Worm (Caenorhabditis elegans) whole organism, L4 larva: Measurements from ENCODE around the gene ccpp-6.

Source experiments
- F49E8.2 ChIP-seq: sonication (generic microtip); optimal IDR thresholded peaks from 2 replicates; lab custom pipeline; 2016; ENCODE audit warnings: missing compliant biosample characterization, mild to moderate bottlenecking, missing genetic modification characterization, borderline replicate concordance
- T26A8.4 ChIP-seq: fragments of 200-800 bp; sonication (Bioruptor generic); IDR thresholded peaks from 2 replicates; pipeline ENCODE4 v1.3.6; 2022; ENCODE audit warnings: missing genetic modification characterization, missing compliant biosample characterization
- Y105C5A.15 ChIP-seq: fragments of 200-800 bp; sonication (Bioruptor generic); IDR thresholded peaks from 2 replicates; pipeline ENCODE4 v1.3.6; 2022; ENCODE audit warnings: missing genetic modification characterization, missing compliant biosample characterization
- ZK337.2 ChIP-seq: fragments of 200-800 bp; sonication (Bioruptor generic); IDR thresholded peaks from 2 replicates; pipeline ENCODE4 v1.3.6; 2022; ENCODE audit warnings: missing genetic modification reagents, missing genetic modification characterization, missing compliant biosample characterization
- ZK546.5 ChIP-seq, 2 experiments: sonication (generic microtip); optimal IDR thresholded peaks; 2 replicates each; lab custom pipeline; 2017; ENCODE audit warnings: missing biosample characterization in 2 of 2, missing genetic modification characterization in 2 of 2
- arid-1 ChIP-seq: fragments of 200-800 bp; sonication (Bioruptor generic); conservative IDR thresholded peaks from 2 replicates; pipeline ENCODE4 v1.3.6; 2022; ENCODE audit warnings: missing genetic modification reagents, missing genetic modification characterization, missing compliant biosample characterization
- attf-4 ChIP-seq: sonication (generic microtip); optimal IDR thresholded peaks from 3 replicates; lab custom pipeline; 2017; ENCODE audit warnings: missing biosample characterization, missing genetic modification characterization
- ceh-20 ChIP-seq: fragments of 200-800 bp; sonication (Bioruptor generic); IDR thresholded peaks from 2 replicates; pipeline ENCODE4 v1.3.6; 2022; ENCODE audit warnings: missing genetic modification reagents, missing genetic modification characterization, missing compliant biosample characterization
- ceh-28 ChIP-seq: fragments of 150-350 bp; optimal IDR thresholded peaks from 2 replicates; lab custom pipeline; 2014; ENCODE audit warnings: missing biosample characterization, missing genetic modification reagents, missing genetic modification characterization
- ces-1 ChIP-seq: fragments of 150-350 bp; sonication (generic microtip); optimal IDR thresholded peaks from 4 replicates; lab custom pipeline; 2014; ENCODE audit warnings: missing biosample characterization, missing genetic modification reagents, missing genetic modification characterization
- cey-2 ChIP-seq: sonication (generic microtip); optimal IDR thresholded peaks from 3 replicates; lab custom pipeline; 2017; ENCODE audit warnings: missing genetic modification characterization, mild to moderate bottlenecking, missing compliant biosample characterization, antibody characterized with exemption, borderline replicate concordance; ENCODE audit not compliant: insufficient read depth
- daf-12 ChIP-seq: fragments of 150-350 bp; optimal IDR thresholded peaks from 2 replicates; lab custom pipeline; 2014; ENCODE audit warnings: missing biosample characterization, missing genetic modification reagents, missing genetic modification characterization
- daf-16 ChIP-seq, 3 experiments: sonication (generic microtip); optimal IDR thresholded peaks; 2 replicates each; lab custom pipeline; 2016 to 2017; ENCODE audit warnings: missing genetic modification characterization in 3 of 3, missing genetic modification reagents in 3 of 3, mild to moderate bottlenecking in 2 of 3, missing compliant biosample characterization in 2 of 3, missing biosample characterization in 1 of 3, moderate library complexity in 1 of 3
- daf-19 ChIP-seq: fragments of 200-800 bp; sonication (Bioruptor generic); conservative IDR thresholded peaks from 2 replicates; pipeline ENCODE4 v1.3.6; 2022; ENCODE audit warnings: missing genetic modification characterization, missing compliant biosample characterization
- daf-8 ChIP-seq: fragments of 200-800 bp; sonication (Bioruptor generic); IDR thresholded peaks from 2 replicates; pipeline ENCODE4 v1.3.6; 2022; ENCODE audit warnings: missing genetic modification characterization, missing compliant biosample characterization
- dmd-6 ChIP-seq: fragments of 200-800 bp; sonication (Bioruptor generic); IDR thresholded peaks from 2 replicates; pipeline ENCODE4 v1.3.6; 2022; ENCODE audit warnings: missing genetic modification reagents, missing genetic modification characterization, missing compliant biosample characterization
- dpl-1 ChIP-seq: fragments of 150-350 bp; optimal IDR thresholded peaks from 2 replicates; lab custom pipeline; 2014; ENCODE audit warnings: missing biosample characterization, missing genetic modification reagents, missing genetic modification characterization
- dve-1 ChIP-seq: sonication (generic microtip); optimal IDR thresholded peaks from 2 replicates; lab custom pipeline; 2017; ENCODE audit warnings: antibody characterized with exemption, mild to moderate bottlenecking, missing genetic modification characterization, missing compliant biosample characterization; ENCODE audit not compliant: insufficient read depth
- egl-43 ChIP-seq: fragments of 200-800 bp; sonication (Bioruptor generic); IDR thresholded peaks from 2 replicates; pipeline ENCODE4 v1.3.6; 2022; ENCODE audit warnings: missing genetic modification reagents, missing genetic modification characterization, missing compliant biosample characterization
- fos-1 ChIP-seq: fragments of 150-350 bp; optimal IDR thresholded peaks from 2 replicates; lab custom pipeline; 2014; ENCODE audit warnings: missing biosample characterization, missing genetic modification characterization
- gei-8 ChIP-seq: fragments of 200-800 bp; sonication (Bioruptor generic); optimal IDR thresholded peaks from 2 replicates; lab custom pipeline; 2018; ENCODE audit warnings: mild to moderate bottlenecking, missing genetic modification characterization, missing compliant biosample characterization
- hif-1 ChIP-seq, 2 experiments: sonication (generic microtip); optimal IDR thresholded peaks; 2 replicates each; lab custom pipeline; 2016 to 2017; ENCODE audit warnings: missing compliant biosample characterization in 2 of 2, missing genetic modification characterization in 2 of 2, missing genetic modification reagents in 2 of 2, missing genotype in 2 of 2, mild to moderate bottlenecking in 1 of 2
- hlh-11 ChIP-seq: fragments of 200-800 bp; sonication (Bioruptor generic); optimal IDR thresholded peaks from 2 replicates; lab custom pipeline; 2018; ENCODE audit warnings: mild to moderate bottlenecking, missing genetic modification characterization, missing compliant biosample characterization
- hlh-30 ChIP-seq: sonication (generic microtip); optimal IDR thresholded peaks from 2 replicates; lab custom pipeline; 2017; ENCODE audit warnings: antibody characterized with exemption, mild to moderate bottlenecking, missing genetic modification characterization, missing compliant biosample characterization; ENCODE audit not compliant: insufficient read depth
- hmg-1.1 ChIP-seq: fragments of 200-800 bp; sonication (Bioruptor generic); IDR thresholded peaks from 2 replicates; pipeline ENCODE4 v1.3.6; 2022; ENCODE audit warnings: missing genetic modification reagents, missing genetic modification characterization, missing compliant biosample characterization
- lin-29 ChIP-seq: fragments of 200-800 bp; sonication (Bioruptor generic); IDR thresholded peaks from 2 replicates; pipeline ENCODE4 v1.3.6; 2022; ENCODE audit warnings: missing genetic modification reagents, missing genetic modification characterization, missing compliant biosample characterization
- lin-39 ChIP-seq: fragments of 150-350 bp; optimal IDR thresholded peaks from 2 replicates; lab custom pipeline; 2014; ENCODE audit warnings: missing biosample characterization, missing genetic modification reagents, missing genetic modification characterization
- lir-3 ChIP-seq: sonication (generic microtip); optimal IDR thresholded peaks from 2 replicates; lab custom pipeline; 2016; ENCODE audit warnings: mild to moderate bottlenecking, missing genetic modification characterization, missing compliant biosample characterization
- lsy-2 ChIP-seq, 2 experiments: fragments of 150-350 bp in 1 of 2; sonication (generic microtip) in 1 of 2; optimal IDR thresholded peaks; 2 replicates each; lab custom pipeline; 2014 to 2017; ENCODE audit warnings: missing biosample characterization in 2 of 2, missing genetic modification characterization in 2 of 2
- madf-9 ChIP-seq: fragments of 200-800 bp; sonication (Bioruptor generic); conservative IDR thresholded peaks from 2 replicates; pipeline ENCODE4 v1.3.6; 2022; ENCODE audit warnings: missing genetic modification reagents, missing genetic modification characterization, missing compliant biosample characterization
- mdl-1 ChIP-seq, 2 experiments: fragments of 150-350 bp in 1 of 2; sonication (generic microtip) in 1 of 2; optimal IDR thresholded peaks; 2 replicates each; lab custom pipeline; 2014 to 2017; ENCODE audit warnings: missing biosample characterization in 2 of 2, missing genetic modification characterization in 2 of 2
- mep-1 ChIP-seq: fragments of 150-350 bp; sonication (generic microtip); optimal IDR thresholded peaks from 3 replicates; lab custom pipeline; 2014; ENCODE audit warnings: missing biosample characterization, missing genetic modification characterization
- mes-2 ChIP-seq: sonication (generic microtip); optimal IDR thresholded peaks from 2 replicates; lab custom pipeline; 2016; ENCODE audit warnings: missing genotype, mild to moderate bottlenecking, missing genetic modification characterization, missing compliant biosample characterization; ENCODE audit not compliant: poor library complexity, severe bottlenecking
- mxl-2 ChIP-seq: fragments of 200-800 bp; sonication (Bioruptor generic); conservative IDR thresholded peaks from 2 replicates; pipeline ENCODE4 v1.3.6; 2022; ENCODE audit warnings: missing genetic modification reagents, missing genetic modification characterization, missing compliant biosample characterization
- nhr-11 ChIP-seq: fragments of 150-350 bp; optimal IDR thresholded peaks from 2 replicates; lab custom pipeline; 2014; ENCODE audit warnings: missing biosample characterization, missing genetic modification characterization
- nhr-111 ChIP-seq: fragments of 200-800 bp; sonication (Bioruptor generic); optimal IDR thresholded peaks from 2 replicates; lab custom pipeline; 2018; ENCODE audit warnings: mild to moderate bottlenecking, missing genetic modification characterization, missing compliant biosample characterization
- nhr-25 ChIP-seq: sonication (generic microtip); optimal IDR thresholded peaks from 2 replicates; lab custom pipeline; 2017; ENCODE audit warnings: missing genetic modification characterization, mild to moderate bottlenecking, missing compliant biosample characterization, antibody characterized with exemption, moderate library complexity, borderline replicate concordance; ENCODE audit not compliant: insufficient read depth
- nhr-28 ChIP-seq: fragments of 150-350 bp; optimal IDR thresholded peaks from 2 replicates; lab custom pipeline; 2014; ENCODE audit warnings: missing biosample characterization, missing genetic modification characterization
- nhr-77 ChIP-seq: fragments of 150-350 bp; optimal IDR thresholded peaks from 2 replicates; lab custom pipeline; 2014; ENCODE audit warnings: missing biosample characterization, missing genetic modification characterization
- pqm-1 ChIP-seq: sonication (generic microtip); optimal IDR thresholded peaks from 2 replicates; lab custom pipeline; 2017; ENCODE audit warnings: missing biosample characterization, missing genetic modification characterization
- rbr-2 ChIP-seq: sonication (generic microtip); optimal IDR thresholded peaks from 2 replicates; lab custom pipeline; 2016; ENCODE audit warnings: missing genotype, missing genetic modification characterization, missing compliant biosample characterization
- set-16 ChIP-seq: fragments of 200-800 bp; sonication (Bioruptor generic); IDR thresholded peaks from 2 replicates; pipeline ENCODE4 v1.3.6; 2022; ENCODE audit warnings: missing genetic modification reagents, missing genetic modification characterization, missing compliant biosample characterization
- skn-1 ChIP-seq: fragments of 150-350 bp; optimal IDR thresholded peaks from 2 replicates; lab custom pipeline; 2014; ENCODE audit warnings: missing biosample characterization, missing genetic modification characterization
- snpc-4 ChIP-seq: fragments of 150-350 bp; optimal IDR thresholded peaks from 2 replicates; lab custom pipeline; 2014; ENCODE audit warnings: missing biosample characterization, missing genetic modification characterization
- unc-39 ChIP-seq: sonication (generic microtip); optimal IDR thresholded peaks from 2 replicates; lab custom pipeline; 2017; ENCODE audit warnings: missing biosample characterization, missing genetic modification characterization
- unc-62 ChIP-seq, 3 experiments: fragments of 150-350 bp in 1 of 3; sonication (generic microtip); optimal IDR thresholded peaks in 2 of 3; peaks in 1 of 3; 1 replicate in 1 of 3; 2 replicates in 2 of 3; lab custom pipeline; 2014 to 2017; ENCODE audit warnings: missing biosample characterization in 3 of 3, missing genetic modification characterization in 3 of 3, missing genetic modification reagents in 3 of 3, missing genotype in 1 of 3
- zag-1 ChIP-seq: fragments of 150-350 bp; optimal IDR thresholded peaks from 2 replicates; lab custom pipeline; 2014; ENCODE audit warnings: missing biosample characterization, missing genetic modification characterization
- zip-11 ChIP-seq: fragments of 200-800 bp; sonication (Bioruptor generic); IDR thresholded peaks from 2 replicates; pipeline ENCODE4 v1.3.6; 2022; ENCODE audit warnings: missing genetic modification characterization, missing compliant biosample characterization
- zip-2 ChIP-seq: fragments of 150-350 bp; optimal IDR thresholded peaks from 2 replicates; lab custom pipeline; 2014; ENCODE audit warnings: missing biosample characterization, missing genetic modification characterization
- ztf-11 ChIP-seq: fragments of 150-350 bp; optimal IDR thresholded peaks from 2 replicates; lab custom pipeline; 2014; ENCODE audit warnings: missing biosample characterization, missing genetic modification characterization

The ccpp-6 gene

DNA sequence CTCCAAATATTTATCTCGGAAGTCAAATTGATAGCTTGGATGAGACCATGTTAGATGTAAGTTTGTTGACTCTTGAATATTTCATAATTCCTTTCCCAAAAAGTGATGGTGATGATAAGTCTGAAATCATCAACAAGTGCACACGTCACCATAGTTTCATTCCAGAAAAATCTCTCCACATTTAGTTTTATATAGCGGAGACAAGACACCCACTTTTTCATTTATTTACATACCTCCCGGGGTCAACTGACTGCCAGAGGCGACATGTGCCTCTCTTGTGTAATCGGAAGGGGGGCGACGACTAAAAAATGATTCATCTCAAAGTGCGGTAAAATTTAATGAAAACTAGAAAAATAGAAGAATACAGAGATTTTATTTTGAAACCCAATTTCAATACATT, 48.8 kb downstream of the ccpp-6 start (continued):
- no peak for TF ChIP-seq zag-1 (tag; lab: Kevin White, UChicago)
- no peak for TF ChIP-seq egl-43 (GFP tag; lab: Robert Waterston, UW)
- peak; percentile 71 for TF ChIP-seq hlh-11 (tag; lab: Kevin White, UChicago)
- no peak for TF ChIP-seq ces-1
- no peak for TF ChIP-seq pqm-1
- TF ChIP-seq ztf-11 (tag; lab: Kevin White, UChicago): no peak
- no peak for TF ChIP-seq lir-3 (tag; lab: Kevin White, UChicago)
- no peak for TF ChIP-seq ZK337.2 (GFP tag; lab: Robert Waterston, UW)
- TF ChIP-seq ZK546.5 (tag; optimal IDR thresholded peaks at IDR 0.05; lab: Kevin White, UChicago): no peak
- TF ChIP-seq mxl-2 (GFP tag; lab: Robert Waterston, UW): no peak
- no peak for TF ChIP-seq cey-2 (tag; lab: Kevin White, UChicago)
- peak; percentile 12 for TF ChIP-seq mep-1 (tag; lab: Kevin White, UChicago)
- no peak for TF ChIP-seq unc-62 (GFP tag; optimal IDR thresholded peaks at IDR 0.05 in 1 of 2; lab: Kevin White, UChicago)
- TF ChIP-seq unc-62 (tag; optimal IDR thresholded peaks at IDR 0.05; lab: Kevin White, UChicago): no peak
- no peak for TF ChIP-seq gei-8 (GFP tag; lab: Kevin White, UChicago)
- TF ChIP-seq daf-12 (tag; lab: Kevin White, UChicago): no peak
- TF ChIP-seq zip-11 (GFP tag; lab: Robert Waterston, UW): no peak
- no peak for TF ChIP-seq skn-1 (tag; lab: Kevin White, UChicago)
- no peak for TF ChIP-seq fos-1 (tag; lab: Kevin White, UChicago)
- TF ChIP-seq hlh-30 (tag; lab: Kevin White, UChicago): peak; percentile 83
- TF ChIP-seq attf-4 (tag; lab: Kevin White, UChicago): no peak
- no peak for TF ChIP-seq daf-19 (GFP tag; lab: Robert Waterston, UW)
- no peak for TF ChIP-seq zip-2
- no peak for TF ChIP-seq nhr-111 (GFP tag; lab: Kevin White, UChicago)
- peak; percentile 34 for TF ChIP-seq nhr-28
- peak; percentile 38 for TF ChIP-seq mes-2 (tag; lab: Kevin White, UChicago)
- no peak for TF ChIP-seq arid-1 (GFP tag; lab: Robert Waterston, UW)
- no peak for TF ChIP-seq snpc-4 (tag; lab: Kevin White, UChicago)
- no peak for TF ChIP-seq dpl-1 (GFP tag; lab: Kevin White, UChicago)
- no peak for TF ChIP-seq unc-39 (tag; lab: Kevin White, UChicago)
- TF ChIP-seq Y105C5A.15 (GFP tag; lab: Robert Waterston, UW): no peak
- no peak for TF ChIP-seq madf-9
- peak in 1 of 2 experiments; percentile 30 for TF ChIP-seq lsy-2 (tag; optimal IDR thresholded peaks at IDR 0.05; lab: Kevin White, UChicago)
- no peak for TF ChIP-seq set-16 (GFP tag; lab: Robert Waterston, UW)
- TF ChIP-seq ceh-28 (tag; lab: Kevin White, UChicago): no peak
- TF ChIP-seq lin-39: no peak
- TF ChIP-seq nhr-25 (tag; lab: Kevin White, UChicago): no peak
- peak; percentile 42 for TF ChIP-seq dmd-6
- peak in 1 of 2 experiments; percentile 51 for TF ChIP-seq mdl-1 (tag; optimal IDR thresholded peaks at IDR 0.05; lab: Kevin White, UChicago)
- no peak for TF ChIP-seq hif-1 (tag; optimal IDR thresholded peaks at IDR 0.05; lab: Kevin White, UChicago)
- peak in 1 of 2 experiments; percentile 5 for TF ChIP-seq daf-16 (GFP tag; optimal IDR thresholded peaks at IDR 0.05; lab: Kevin White, UChicago)
- peak; percentile 86 for TF ChIP-seq daf-16 (tag; optimal IDR thresholded peaks at IDR 0.05; lab: Kevin White, UChicago)
- TF ChIP-seq lin-29: no peak
- TF ChIP-seq nhr-77 (tag; lab: Kevin White, UChicago): peak; percentile 42
- TF ChIP-seq F49E8.2: no peak
- peak; percentile 73 for TF ChIP-seq dve-1 (tag; lab: Kevin White, UChicago)
- peak; percentile 14; the same call in 1 of the 2 replicates for TF ChIP-seq T26A8.4 (GFP tag; lab: Robert Waterston, UW)
- peak; percentile 22; the same call in 1 of the 2 replicates for TF ChIP-seq hmg-1.1 (GFP tag; lab: Robert Waterston, UW)
- TF ChIP-seq ceh-20: no peak
- no peak for TF ChIP-seq daf-8 (GFP tag; lab: Robert Waterston, UW)
- no peak for TF ChIP-seq nhr-11 (tag; lab: Kevin White, UChicago)
- no peak for TF ChIP-seq rbr-2 (tag; lab: Kevin White, UChicago)
